Fruit fly (Drosophila melanogaster) whole organism, embryonic: ENCODE data around the gene Torsin.

ENCODE experiments used
- CG11085 ChIP-seq: fragments of 200-800 bp; sonication (Bioruptor generic); IDR thresholded peaks from 2 replicates; pipeline ENCODE4 v1.3.6; 2022; ENCODE audit warnings: missing biosample characterization, missing genetic modification characterization
- CG11093 ChIP-seq: fragments of 200-800 bp; sonication (Bioruptor generic); IDR thresholded peaks from 3 replicates; pipeline ENCODE4 v1.3.6; 2022; ENCODE audit warnings: missing biosample characterization, missing genetic modification characterization
- CG11398 ChIP-seq: fragments of 200-800 bp; sonication (Bioruptor generic); optimal IDR thresholded peaks from 2 replicates; lab custom pipeline; 2016; ENCODE audit warnings: missing biosample characterization, missing genetic modification characterization
- CG13296 ChIP-seq: fragments of 200-800 bp; sonication (Bioruptor generic); optimal IDR thresholded peaks from 3 replicates; lab custom pipeline; 2018; ENCODE audit warnings: missing biosample characterization, mild to moderate bottlenecking, missing genetic modification characterization
- CG13775 ChIP-seq: fragments of 200-800 bp; sonication (Bioruptor generic); optimal IDR thresholded peaks from 3 replicates; lab custom pipeline; 2017; ENCODE audit warnings: missing biosample characterization, mild to moderate bottlenecking, missing genetic modification characterization
- CG14710 ChIP-seq: fragments of 200-800 bp; sonication (Bioruptor generic); optimal IDR thresholded peaks from 3 replicates; lab custom pipeline; 2019; ENCODE audit warnings: missing biosample characterization, mild to moderate bottlenecking, missing genetic modification characterization, moderate library complexity
- CG2712 ChIP-seq: fragments of 200-800 bp; optimal IDR thresholded peaks from 3 replicates; lab custom pipeline; 2019; ENCODE audit warnings: missing biosample characterization, mild to moderate bottlenecking, missing genetic modification characterization, moderate library complexity
- CG30403 ChIP-seq: fragments of 200-800 bp; sonication (Bioruptor generic); optimal IDR thresholded peaks from 3 replicates; lab custom pipeline; 2016; ENCODE audit warnings: missing biosample characterization, missing genetic modification characterization
- CG33557 ChIP-seq: fragments of 200-800 bp; sonication (Bioruptor generic); optimal IDR thresholded peaks from 2 replicates; lab custom pipeline; 2019; ENCODE audit warnings: missing biosample characterization, mild to moderate bottlenecking, missing genetic modification characterization, moderate library complexity
- CG3407 ChIP-seq: fragments of 200-800 bp; sonication (Bioruptor generic); optimal IDR thresholded peaks from 2 replicates; lab custom pipeline; 2018; ENCODE audit warnings: missing biosample characterization, mild to moderate bottlenecking, missing genetic modification characterization
- CG3847 ChIP-seq: fragments of 200-800 bp; sonication (Bioruptor generic); IDR thresholded peaks from 2 replicates; pipeline ENCODE4 v1.3.6; 2022; ENCODE audit warnings: missing biosample characterization, missing genetic modification characterization
- CG4820 ChIP-seq: fragments of 200-800 bp; sonication (Bioruptor generic); optimal IDR thresholded peaks from 3 replicates; lab custom pipeline; 2016; ENCODE audit warnings: missing biosample characterization, missing genetic modification characterization
- CG6854 ChIP-seq: fragments of 200-800 bp; sonication (Bioruptor generic); optimal IDR thresholded peaks from 3 replicates; lab custom pipeline; 2017; ENCODE audit warnings: missing biosample characterization, mild to moderate bottlenecking, missing genetic modification characterization
- CG7745 ChIP-seq: fragments of 200-800 bp; sonication (Bioruptor generic); optimal IDR thresholded peaks from 2 replicates; lab custom pipeline; 2018; ENCODE audit warnings: missing biosample characterization, mild to moderate bottlenecking, missing genetic modification characterization, moderate library complexity
- CG8089 ChIP-seq: fragments of 200-800 bp; sonication (Bioruptor generic); optimal IDR thresholded peaks from 3 replicates; lab custom pipeline; 2016; ENCODE audit warnings: missing biosample characterization, missing genetic modification characterization
- CG8290 ChIP-seq, 3 experiments: fragments of 200-800 bp; sonication (Bioruptor generic); optimal IDR thresholded peaks; 2 replicates each; lab custom pipeline; 2016 to 2019; ENCODE audit warnings: missing biosample characterization in 3 of 3, missing genetic modification characterization in 3 of 3, mild to moderate bottlenecking in 2 of 3, moderate library complexity in 1 of 3
- CoRest ChIP-seq: fragments of 200-800 bp; sonication (Bioruptor generic); optimal IDR thresholded peaks from 3 replicates; lab custom pipeline; 2018; ENCODE audit warnings: missing biosample characterization, mild to moderate bottlenecking, missing genetic modification characterization, moderate library complexity
- D ChIP-seq, 2 experiments: fragments of 200-800 bp in 1 of 2; fragments of >200 bp in 1 of 2; sonication (Bioruptor generic) in 1 of 2; optimal IDR thresholded peaks; 2 replicates in 1 of 2; 3 replicates in 1 of 2; lab custom pipeline; 2017; ENCODE audit warnings: mild to moderate bottlenecking in 1 of 2, missing biosample characterization in 1 of 2, missing genetic modification characterization in 1 of 2, missing genetic modification reagents in 1 of 2
- D19B ChIP-seq: fragments of 200-800 bp; sonication (Bioruptor generic); optimal IDR thresholded peaks from 2 replicates; lab custom pipeline; 2017; ENCODE audit warnings: missing biosample characterization, mild to moderate bottlenecking, missing genetic modification characterization
- Dfd ChIP-seq, 2 experiments: fragments of >200 bp; optimal IDR thresholded peaks; 2 replicates each; lab custom pipeline; 2017; ENCODE audit warnings: missing biosample characterization in 2 of 2, missing genetic modification characterization in 2 of 2
- Fer1 ChIP-seq: fragments of 200-800 bp; sonication (Bioruptor generic); optimal IDR thresholded peaks from 2 replicates; lab custom pipeline; 2017; ENCODE audit warnings: missing biosample characterization, mild to moderate bottlenecking, missing genetic modification characterization
- Myb ChIP-seq: fragments of 200-800 bp; sonication (Bioruptor generic); optimal IDR thresholded peaks from 2 replicates; lab custom pipeline; 2016; ENCODE audit warnings: missing biosample characterization, missing genetic modification characterization
- Pdp1 ChIP-seq, 2 experiments: fragments of 200-800 bp; sonication (Bioruptor generic); optimal IDR thresholded peaks; 3 replicates each; lab custom pipeline; 2016; ENCODE audit warnings: missing biosample characterization in 2 of 2, missing genetic modification characterization in 2 of 2, mild to moderate bottlenecking in 1 of 2, moderate library complexity in 1 of 2
- Sox102F ChIP-seq: fragments of 200-800 bp; sonication (Bioruptor generic); optimal IDR thresholded peaks from 2 replicates; lab custom pipeline; 2018; ENCODE audit warnings: missing biosample characterization, mild to moderate bottlenecking, missing genetic modification characterization, moderate library complexity
- Taf1 ChIP-seq: fragments of 200-800 bp; sonication (Bioruptor generic); IDR thresholded peaks from 2 replicates; pipeline ENCODE4 v1.3.6; 2022; ENCODE audit warnings: missing biosample characterization, missing genetic modification characterization
- Xbp1 ChIP-seq: fragments of 200-800 bp; sonication (Bioruptor generic); optimal IDR thresholded peaks from 3 replicates; lab custom pipeline; 2016; ENCODE audit warnings: missing biosample characterization, mild to moderate bottlenecking, missing genetic modification characterization
- ac ChIP-seq: fragments of 200-800 bp; sonication (Bioruptor generic); optimal IDR thresholded peaks from 3 replicates; lab custom pipeline; 2017; ENCODE audit warnings: missing biosample characterization, mild to moderate bottlenecking, missing genetic modification characterization
- bbx ChIP-seq: fragments of 200-800 bp; sonication (Bioruptor generic); IDR thresholded peaks from 2 replicates; pipeline ENCODE4 v1.3.6; 2022; ENCODE audit warnings: missing biosample characterization, missing genetic modification characterization; ENCODE audit not compliant: partially characterized antibody
- chm ChIP-seq: fragments of 200-800 bp; sonication (Bioruptor generic); IDR thresholded peaks from 2 replicates; pipeline ENCODE4 v1.3.6; 2022; ENCODE audit warnings: missing biosample characterization, missing genetic modification characterization
- croc ChIP-seq: fragments of 200-800 bp; sonication (Bioruptor generic); conservative IDR thresholded peaks from 3 replicates; pipeline ENCODE4 v1.3.6; 2022; ENCODE audit warnings: missing biosample characterization, missing genetic modification characterization
- crp ChIP-seq, 2 experiments: fragments of 200-800 bp; sonication (Bioruptor generic); optimal IDR thresholded peaks; 2 replicates in 1 of 2; 3 replicates in 1 of 2; lab custom pipeline; 2017; ENCODE audit warnings: missing biosample characterization in 2 of 2, missing genetic modification characterization in 2 of 2, mild to moderate bottlenecking in 1 of 2, moderate library complexity in 1 of 2
- cwo ChIP-seq: fragments of 200-800 bp; sonication (Bioruptor generic); optimal IDR thresholded peaks from 3 replicates; lab custom pipeline; 2017; ENCODE audit warnings: missing biosample characterization, missing genetic modification characterization, mild to moderate bottlenecking, moderate library complexity, missing genetic modification reagents
- dan ChIP-seq: fragments of 200-800 bp; sonication (Bioruptor generic); IDR thresholded peaks from 2 replicates; pipeline ENCODE4 v1.3.6; 2022; ENCODE audit warnings: missing biosample characterization, missing genetic modification characterization
- dpn ChIP-seq, 2 experiments: fragments of 200-800 bp; sonication (Bioruptor generic); optimal IDR thresholded peaks; 3 replicates each; lab custom pipeline; 2016; ENCODE audit warnings: missing biosample characterization in 2 of 2, missing genetic modification characterization in 2 of 2
- fd96Cb ChIP-seq: fragments of 200-800 bp; sonication (Bioruptor generic); optimal IDR thresholded peaks from 2 replicates; lab custom pipeline; 2018; ENCODE audit warnings: missing biosample characterization, mild to moderate bottlenecking, missing genetic modification characterization, moderate library complexity
- grau ChIP-seq: fragments of 200-800 bp; optimal IDR thresholded peaks from 3 replicates; lab custom pipeline; 2019; ENCODE audit warnings: missing biosample characterization, mild to moderate bottlenecking, missing genetic modification characterization, moderate library complexity
- gsb ChIP-seq: fragments of 200-800 bp; sonication (Bioruptor generic); IDR thresholded peaks from 2 replicates; pipeline ENCODE4 v1.3.6; 2022; ENCODE audit warnings: missing biosample characterization, missing genetic modification characterization
- jumu ChIP-seq: fragments of 200-800 bp; sonication (Bioruptor generic); optimal IDR thresholded peaks from 3 replicates; lab custom pipeline; 2016; ENCODE audit warnings: missing biosample characterization, missing genetic modification characterization
- lov ChIP-seq, 2 experiments: fragments of 200-800 bp in 1 of 2; fragments of >200 bp in 1 of 2; sonication (Bioruptor generic) in 1 of 2; IDR thresholded peaks in 1 of 2; optimal IDR thresholded peaks in 1 of 2; 2 replicates in 1 of 2; 3 replicates in 1 of 2; pipeline versions ENCODE4 v1.3.6 to Lab custom; 2017 to 2022; ENCODE audit warnings: missing biosample characterization in 1 of 2, missing genetic modification characterization in 1 of 2
- pum ChIP-seq: fragments of 200-800 bp; sonication (Bioruptor generic); optimal IDR thresholded peaks from 2 replicates; lab custom pipeline; 2016; ENCODE audit warnings: missing biosample characterization, missing genetic modification characterization
- sc ChIP-seq, 3 experiments: fragments of >200 bp in 2 of 3; fragments of 200-800 bp in 1 of 3; sonication (Bioruptor generic) in 1 of 3; optimal IDR thresholded peaks; 2 replicates in 2 of 3; 3 replicates in 1 of 3; lab custom pipeline; 2017; ENCODE audit warnings: mild to moderate bottlenecking in 1 of 3, missing biosample characterization in 1 of 3, missing genetic modification characterization in 1 of 3, missing genetic modification reagents in 1 of 3
- seq ChIP-seq: fragments of 200-800 bp; sonication (Bioruptor generic); IDR thresholded peaks from 2 replicates; pipeline ENCODE4 v1.3.6; 2022; ENCODE audit warnings: missing biosample characterization, missing genetic modification characterization
- trh ChIP-seq: fragments of 200-800 bp; sonication (Bioruptor generic); optimal IDR thresholded peaks from 2 replicates; lab custom pipeline; 2016; ENCODE audit warnings: missing biosample characterization, missing genetic modification characterization
- vnd ChIP-seq: fragments of 200-800 bp; sonication (Bioruptor generic); IDR thresholded peaks from 3 replicates; pipeline ENCODE4 v1.3.6; 2022; ENCODE audit warnings: missing biosample characterization, missing genetic modification characterization; ENCODE audit not compliant: partially characterized antibody
- wdn ChIP-seq: fragments of 200-800 bp; sonication (Bioruptor generic); IDR thresholded peaks from 2 replicates; pipeline ENCODE4 v1.3.6; 2022; ENCODE audit warnings: missing biosample characterization, missing genetic modification characterization
- zen ChIP-seq: fragments of 200-800 bp; sonication (Bioruptor generic); optimal IDR thresholded peaks from 3 replicates; lab custom pipeline; 2018; ENCODE audit warnings: missing biosample characterization, mild to moderate bottlenecking, missing genetic modification characterization, moderate library complexity

Torsin gene

DNA sequence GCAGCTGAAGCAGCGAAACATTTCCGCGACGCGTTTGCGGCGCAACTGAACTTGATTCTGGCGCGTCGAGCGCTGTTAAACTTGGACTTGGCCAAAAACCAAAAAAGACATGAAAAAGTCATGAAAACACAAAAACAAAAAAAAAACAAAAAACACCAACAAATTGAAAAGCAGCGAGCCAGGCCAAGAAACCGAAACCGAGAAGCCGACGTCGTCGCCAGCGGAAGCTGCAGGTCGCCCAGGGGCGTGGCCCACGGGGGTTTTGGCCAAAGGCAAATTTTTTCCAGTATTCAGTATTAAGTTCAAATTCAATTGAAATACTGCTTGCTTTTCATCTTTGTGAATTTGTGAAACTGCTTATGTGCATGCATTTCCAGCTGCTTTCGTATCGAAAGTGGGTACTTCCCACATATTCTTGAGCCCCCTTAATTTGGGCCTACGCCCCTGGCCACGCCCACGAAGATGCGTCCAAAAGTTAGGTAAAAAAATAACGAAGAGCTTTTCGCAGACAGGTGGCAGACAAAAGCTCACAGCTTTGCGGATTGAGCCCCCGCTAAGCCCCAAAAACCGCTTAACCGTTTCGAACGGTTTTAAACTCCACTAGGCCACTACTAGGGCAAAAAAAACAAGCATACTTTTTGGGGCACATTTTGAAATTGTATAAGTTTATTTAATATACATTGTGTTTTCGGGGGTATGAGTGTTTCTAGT is 17.0 kb upstream of the Torsin start, which contains the start of gene CG3009 (continued):
- TF ChIP-seq lov (optimal IDR thresholded peaks at IDR 0.05; lab: Kevin White, UChicago) (no peak), lov (GFP tag; IDR thresholded peaks at IDR 0.05; lab: Robert Waterston, UW) (peak; percentile 93), CG8089 (GFP tag; lab: Kevin White, UChicago) (peak; percentile 97), jumu (GFP tag; lab: Kevin White, UChicago) (peak; percentile 98), cwo (GFP tag; lab: Kevin White, UChicago) (peak; percentile 96), CG11085 (peak; percentile 95), CG30403 (peak; percentile 98), Xbp1 (GFP tag; lab: Kevin White, UChicago) (peak; percentile 98), CG4820 (peak; percentile 94), zen (tag; lab: Kevin White, UChicago) (peak; percentile 83), Fer1 (peak; percentile 99), CG3847 (GFP tag; lab: Robert Waterston, UW) (peak; percentile 98), pum (GFP tag; lab: Kevin White, UChicago) (peak; percentile 98), D (optimal IDR thresholded peaks at IDR 0.05; lab: Kevin White, UChicago) (no peak), D (GFP tag; optimal IDR thresholded peaks at IDR 0.05; lab: Kevin White, UChicago) (peak; percentile 91), croc (GFP tag; lab: Robert Waterston, UW) (peak; percentile 93), fd96Cb (tag; lab: Kevin White, UChicago) (peak; percentile 95), chm (GFP tag; lab: Robert Waterston, UW) (peak; percentile 96), bbx (no peak), Myb (GFP tag; lab: Kevin White, UChicago) (peak; percentile 92), CG11093 (GFP tag; lab: Robert Waterston, UW) (peak; percentile 95), CG2712 (peak; percentile 95), seq (GFP tag; lab: Robert Waterston, UW) (peak; percentile 98), CG8290 (GFP tag; optimal IDR thresholded peaks at IDR 0.05; lab: Kevin White, UChicago) (peak; percentile 90), CG8290 (tag; optimal IDR thresholded peaks at IDR 0.05; lab: Kevin White, UChicago) (peak; percentile 78 to 98), CG3407 (GFP tag; lab: Kevin White, UChicago) (peak; percentile 92), ac (GFP tag; lab: Kevin White, UChicago) (peak; percentile 75), Sox102F (GFP tag; lab: Kevin White, UChicago) (peak; percentile 97), vnd (GFP tag; lab: Robert Waterston, UW) (no peak), sc (optimal IDR thresholded peaks at IDR 0.05; lab: Kevin White, UChicago) (no peak), sc (GFP tag; optimal IDR thresholded peaks at IDR 0.05; lab: Kevin White, UChicago) (peak; percentile 89), grau (peak; percentile 96), dan (GFP tag; lab: Robert Waterston, UW) (peak; percentile 67; the same call in 1 of the 2 replicates), D19B (peak; percentile 93), Dfd (GFP tag; optimal IDR thresholded peaks at IDR 0.05; lab: Kevin White, UChicago) (no peak), CG13296 (peak; percentile 98), CG7745 (tag; lab: Kevin White, UChicago) (peak; percentile 27), wdn (GFP tag; lab: Robert Waterston, UW) (peak; percentile 98), trh (peak; percentile 88), CG11398 (GFP tag; lab: Kevin White, UChicago) (peak; percentile 97), CG6854 (GFP tag; lab: Kevin White, UChicago) (peak; percentile 97), dpn (GFP tag; optimal IDR thresholded peaks at IDR 0.05; lab: Kevin White, UChicago) (peak; percentile 98 to 99), Pdp1 (GFP tag; optimal IDR thresholded peaks at IDR 0.05; lab: Kevin White, UChicago) (peak; percentile 97 to 98), gsb (GFP tag; lab: Robert Waterston, UW) (peak; percentile 96), CG14710 (tag; lab: Kevin White, UChicago) (peak; percentile 89), crp (GFP tag; optimal IDR thresholded peaks at IDR 0.05; lab: Kevin White, UChicago) (peak in 1 of 2 experiments; percentile 67), CG33557 (GFP tag; lab: Kevin White, UChicago) (peak; percentile 79), Taf1 (GFP tag; lab: Robert Waterston, UW) (peak; percentile 95), CG13775 (peak; percentile 96), CoRest (tag; lab: Kevin White, UChicago) (peak; percentile 97)
